Worm (Caenorhabditis elegans): ENCODE measurements around the gene F58E6.5.

The F58E6.5 gene

DNA sequence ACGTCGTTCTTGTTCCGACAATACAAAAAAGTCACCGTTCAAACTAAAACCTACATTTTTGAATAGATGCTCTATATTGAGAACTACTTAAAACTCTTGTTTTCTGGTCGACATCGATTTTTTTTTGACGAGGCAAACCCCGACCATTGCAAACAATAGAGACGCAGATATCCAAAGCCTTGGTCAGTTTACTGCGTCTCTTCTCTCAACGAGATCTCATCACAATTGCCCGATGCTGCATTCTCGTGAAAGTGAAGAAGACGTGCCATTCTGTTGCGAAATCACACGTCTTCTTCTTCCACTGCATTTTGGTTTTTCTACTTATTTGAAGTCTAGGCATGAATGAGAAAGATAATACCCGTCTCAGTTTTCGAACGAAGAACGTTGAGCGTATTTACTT, 50.0 kb downstream of the F58E6.5 start:
- TF ChIP-seq elt-1 (tag; optimal IDR thresholded peaks at IDR 0.05), result peak; percentile 13
- TF ChIP-seq elt-3 (tag; optimal IDR thresholded peaks at IDR 0.05), result no peak
- peak; percentile 32 for TF ChIP-seq lin-15B (tag; optimal IDR thresholded peaks at IDR 0.05)
- peak; percentile 48 for TF ChIP-seq pha-4 (tag; optimal IDR thresholded peaks at IDR 0.05)
- no peak for TF ChIP-seq nhr-12 (tag; optimal IDR thresholded peaks at IDR 0.05)
- peak; percentile 7 for TF ChIP-seq snpc-4 (tag; optimal IDR thresholded peaks at IDR 0.05)
- TF ChIP-seq skn-1 (tag; optimal IDR thresholded peaks at IDR 0.05), result peak; percentile 62
- TF ChIP-seq daf-12 (tag; optimal IDR thresholded peaks at IDR 0.05), result no peak
- TF ChIP-seq egl-5 (tag; optimal IDR thresholded peaks at IDR 0.05), result peak; percentile 59
- peak; percentile 70 for TF ChIP-seq ceh-28 (tag; optimal IDR thresholded peaks at IDR 0.05)
- peak; percentile 52 for TF ChIP-seq hmg-11 (tag; optimal IDR thresholded peaks at IDR 0.05)
- TF ChIP-seq lin-39 (tag; optimal IDR thresholded peaks at IDR 0.05), result peak; percentile 80
- TF ChIP-seq ama-1 (optimal IDR thresholded peaks at IDR 0.05), result peak; percentile 24
- peak; percentile 64 for TF ChIP-seq nfya-1 (tag; optimal IDR thresholded peaks at IDR 0.05; ENCODE audit: insufficient read depth)
- no peak for TF ChIP-seq R02D3.7 (tag; optimal IDR thresholded peaks at IDR 0.05)
- peak; percentile 65 for TF ChIP-seq nhr-25 (tag; optimal IDR thresholded peaks at IDR 0.05)

- TF ChIP-seq nhr-28 (tag; optimal IDR thresholded peaks at IDR 0.05) (no peak), nhr-237 (tag; optimal IDR thresholded peaks at IDR 0.05) (no peak), hmg-11 (tag; optimal IDR thresholded peaks at IDR 0.05) (no peak), nfya-1 (tag; optimal IDR thresholded peaks at IDR 0.05; ENCODE audit: insufficient read depth) (no peak), nhr-77 (tag; optimal IDR thresholded peaks at IDR 0.05) (no peak), lin-15B (tag; optimal IDR thresholded peaks at IDR 0.05) (no peak), unc-62 (GFP tag; optimal IDR thresholded peaks at IDR 0.05) (no peak), mdl-1 (tag; optimal IDR thresholded peaks at IDR 0.05) (no peak), elt-3 (tag; optimal IDR thresholded peaks at IDR 0.05) (no peak), ztf-4 (tag; optimal IDR thresholded peaks at IDR 0.05) (no peak), nhr-76 (tag; optimal IDR thresholded peaks at IDR 0.05) (no peak), nhr-23 (tag; optimal IDR thresholded peaks at IDR 0.05) (no peak), pqm-1 (tag; optimal IDR thresholded peaks at IDR 0.05) (no peak), ZK546.5 (tag; optimal IDR thresholded peaks at IDR 0.05) (no peak), nhr-67 (tag; optimal IDR thresholded peaks at IDR 0.05) (no peak), tbx-2 (tag; optimal IDR thresholded peaks at IDR 0.05) (no peak), fos-1 (tag; optimal IDR thresholded peaks at IDR 0.05) (no peak), nhr-11 (tag; optimal IDR thresholded peaks at IDR 0.05) (no peak), sea-2 (GFP tag; optimal IDR thresholded peaks at IDR 0.05) (no peak)
Measured at ce11 chrV:9703549-9703948, 50.8 kb downstream of the F58E6.5 start.
